Fruit fly (Drosophila melanogaster): ENCODE results near the gene schlank.

dm6 chrX:6283470-6283869, 16.4 kb upstream of the schlank start, which contains the start of gene CG11700:
- TF ChIP-seq salr (GFP tag; optimal IDR thresholded peaks at IDR 0.05), result no peak
- TF ChIP-seq esn (GFP tag; optimal IDR thresholded peaks at IDR 0.05), result no peak
- TF ChIP-seq CG16779 (tag; optimal IDR thresholded peaks at IDR 0.05), result no peak
- TF ChIP-seq Hr4 (GFP tag; optimal IDR thresholded peaks at IDR 0.05), result no peak
- no peak for TF ChIP-seq Eip93F (GFP tag; optimal IDR thresholded peaks at IDR 0.05)
- TF ChIP-seq pdm3 (GFP tag; optimal IDR thresholded peaks at IDR 0.05), result no peak
- no peak for TF ChIP-seq fd59A (GFP tag; optimal IDR thresholded peaks at IDR 0.05)
- TF ChIP-seq CG11294 (GFP tag; IDR thresholded peaks at IDR 0.05), result no peak
- TF ChIP-seq CG10631 (GFP tag; optimal IDR thresholded peaks at IDR 0.05), result no peak
- no peak for TF ChIP-seq CG8319 (GFP tag; optimal IDR thresholded peaks at IDR 0.05)
- no peak for TF ChIP-seq OdsH (GFP tag; optimal IDR thresholded peaks at IDR 0.05)

Measured in whole organism, prepupa.